Worm (Caenorhabditis elegans): Measurements from ENCODE around the gene kin-21.

DNA sequence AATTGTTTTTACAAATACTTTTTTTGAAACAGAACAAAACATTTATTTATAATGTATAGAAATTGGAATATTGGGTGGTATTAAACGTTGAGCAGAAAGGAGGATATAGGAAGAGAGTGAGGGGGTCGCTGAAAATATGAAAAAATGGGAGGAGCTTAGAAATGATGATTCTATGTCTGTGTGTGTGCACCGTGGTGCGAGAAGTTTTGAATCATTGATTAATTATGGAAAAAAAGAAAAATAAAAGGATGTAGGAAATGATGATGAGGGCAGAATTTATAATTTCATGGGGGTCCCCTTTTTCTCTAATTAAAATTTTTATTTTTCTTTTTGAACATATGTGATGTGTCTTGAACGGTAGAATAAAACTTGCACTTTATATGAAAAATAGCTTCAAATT is 48.0 kb upstream of the kin-21 start, which contains the start of gene sre-4:
- no peak for TF ChIP-seq tlp-1 (tag; optimal IDR thresholded peaks at IDR 0.05)
- TF ChIP-seq ama-1 (optimal IDR thresholded peaks at IDR 0.05): no peak
- TF ChIP-seq mdl-1 (tag; optimal IDR thresholded peaks at IDR 0.05): no peak
- TF ChIP-seq aha-1 (tag; optimal IDR thresholded peaks at IDR 0.05): no peak
- TF ChIP-seq lsy-2 (tag; optimal IDR thresholded peaks at IDR 0.05): no peak
- TF ChIP-seq nhr-11 (tag; optimal IDR thresholded peaks at IDR 0.05): no peak
- no peak for TF ChIP-seq lin-15B (tag; optimal IDR thresholded peaks at IDR 0.05)
- TF ChIP-seq nhr-237 (tag; optimal IDR thresholded peaks at IDR 0.05): no peak
- TF ChIP-seq lin-13 (GFP tag; optimal IDR thresholded peaks at IDR 0.05): no peak

All from whole organism, L1 larva.